Fruit fly (Drosophila melanogaster) Kc167 (cell line): ENCODE data around the gene Obp19c.

Source experiments
- Myc ChIP-seq: fragments of >200 bp; optimal IDR thresholded peaks from 2 replicates; lab custom pipeline; 2017; ENCODE audit warnings: missing external identifiers
- Sin3A ChIP-seq: fragments of >200 bp; optimal IDR thresholded peaks from 2 replicates; lab custom pipeline; 2018; ENCODE audit warnings: missing external identifiers
- h ChIP-seq: fragments of >200 bp; optimal IDR thresholded peaks from 3 replicates; lab custom pipeline; 2018; ENCODE audit warnings: missing external identifiers
- insv ChIP-seq: fragments of >200 bp; optimal IDR thresholded peaks from 3 replicates; lab custom pipeline; 2018; ENCODE audit warnings: missing external identifiers
- psq ChIP-seq: fragments of >200 bp; optimal IDR thresholded peaks from 2 replicates; lab custom pipeline; 2017; ENCODE audit warnings: missing external identifiers
- ttk ChIP-seq: sonication (Bioruptor generic); optimal IDR thresholded peaks from 2 replicates; lab custom pipeline; 2017; ENCODE audit warnings: missing external identifiers

Obp19c gene

dm6 chrX:20391230-20391629 is 27.5 kb downstream of the Obp19c start:
- TF ChIP-seq psq (lab: Kevin White, UChicago) (no peak), Myc (lab: Kevin White, UChicago) (no peak), h (no peak), Sin3A (no peak), ttk (no peak)

- no peak for TF ChIP-seq psq (lab: Kevin White, UChicago)
- TF ChIP-seq ttk, result no peak
- no peak for TF ChIP-seq h
- TF ChIP-seq Myc (lab: Kevin White, UChicago), result no peak
- no peak for TF ChIP-seq insv (lab: Kevin White, UChicago)
- no peak for TF ChIP-seq Sin3A
Observed at dm6 chrX:20390706-20391105, 28.1 kb downstream of the Obp19c start, which contains the start of gene jb. jb (minus strand) TSS chrX:20390806.

DNA sequence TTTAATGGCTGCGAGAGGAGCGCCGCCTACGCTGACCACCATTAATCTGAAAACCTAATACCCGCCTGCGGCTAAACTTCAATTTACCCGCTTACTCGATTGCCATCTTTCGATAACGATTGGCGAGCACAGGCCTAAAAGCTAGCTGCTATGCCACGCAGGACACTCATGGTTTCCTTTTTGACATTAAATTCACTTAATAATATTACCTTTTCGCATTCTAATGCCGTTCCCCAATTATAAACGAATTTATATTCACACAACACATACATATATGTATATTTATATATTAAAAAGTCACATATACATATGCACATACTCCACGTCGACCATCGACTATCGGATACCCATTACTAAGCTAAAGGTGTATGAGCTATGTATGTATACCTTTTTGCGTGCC is 29.1 kb downstream of the Obp19c start:
- no peak for TF ChIP-seq Sin3A
- TF ChIP-seq ttk, result no peak
- TF ChIP-seq Myc (lab: Kevin White, UChicago), result no peak
- TF ChIP-seq h, result no peak
- no peak for TF ChIP-seq psq (lab: Kevin White, UChicago)
- no peak for TF ChIP-seq insv (lab: Kevin White, UChicago)

DNA sequence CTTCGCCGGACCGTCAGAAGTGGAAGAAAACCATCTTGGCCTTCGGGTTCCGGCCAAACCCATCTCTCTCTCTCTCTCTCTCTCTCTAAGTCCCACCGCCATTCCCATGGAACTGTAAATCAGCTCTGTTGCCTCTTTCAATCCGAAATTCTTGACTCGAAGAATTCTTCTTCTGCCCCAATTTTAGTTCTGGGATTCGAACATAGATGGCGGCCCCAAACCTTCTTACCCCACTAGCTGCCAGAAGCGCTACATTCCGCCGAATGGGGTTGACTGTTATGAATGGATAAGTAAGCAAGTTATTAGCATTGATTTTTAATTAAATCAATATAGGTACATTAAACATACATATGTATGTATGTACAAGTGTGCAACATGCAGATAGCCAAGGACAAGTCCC is 32.9 kb downstream of the Obp19c start:
- TF ChIP-seq ttk, result no peak
- TF ChIP-seq Sin3A, result no peak
- TF ChIP-seq insv (lab: Kevin White, UChicago), result no peak
- no peak for TF ChIP-seq psq (lab: Kevin White, UChicago)
- no peak for TF ChIP-seq h

- TF ChIP-seq insv (lab: Kevin White, UChicago) (no peak), psq (lab: Kevin White, UChicago) (no peak), h (no peak), ttk (no peak), Sin3A (no peak), Myc (lab: Kevin White, UChicago) (no peak)
Observed at dm6 chrX:20376422-20376821, 42.3 kb downstream of the Obp19c start, which contains the start of gene CG12679. CG12679 (minus strand) TSS chrX:20376522.
